Fruit fly (Drosophila melanogaster) whole organism, embryonic: ENCODE data around the gene CG13144.
A peak's percentile ranks its signal among the peaks of the same experiment; 100 is the strongest.

ENCODE experiments used
- Awh ChIP-seq: fragments of 200-800 bp; sonication (Bioruptor generic); IDR thresholded peaks from 2 replicates; pipeline ENCODE4, ENCODE4 v1.3.6; 2022; ENCODE audit warnings: missing biosample characterization, missing genetic modification characterization
- CG10366 ChIP-seq: fragments of 200-800 bp; sonication (Bioruptor generic); IDR thresholded peaks from 2 replicates; pipeline ENCODE4 v1.3.6; 2022; ENCODE audit warnings: missing biosample characterization, missing genetic modification characterization
- CG12071 ChIP-seq: fragments of 200-800 bp; sonication (Bioruptor generic); optimal IDR thresholded peaks from 3 replicates; lab custom pipeline; 2018; ENCODE audit warnings: missing biosample characterization, mild to moderate bottlenecking, missing genetic modification characterization
- CG12744 ChIP-seq: fragments of 200-800 bp; sonication (Bioruptor generic); optimal IDR thresholded peaks from 2 replicates; lab custom pipeline; 2016; ENCODE audit warnings: missing biosample characterization, missing genetic modification characterization
- CG12942 ChIP-seq: fragments of 200-800 bp; sonication (Bioruptor generic); optimal IDR thresholded peaks from 3 replicates; lab custom pipeline; 2016; ENCODE audit warnings: missing biosample characterization, missing genetic modification characterization
- CG14965 ChIP-seq: fragments of 200-800 bp; sonication (Bioruptor generic); optimal IDR thresholded peaks from 2 replicates; lab custom pipeline; 2016; ENCODE audit warnings: missing biosample characterization, missing genetic modification characterization, borderline replicate concordance
- CG15514 ChIP-seq: fragments of 200-800 bp; sonication (Bioruptor generic); optimal IDR thresholded peaks from 3 replicates; lab custom pipeline; 2017; ENCODE audit warnings: missing biosample characterization, missing genetic modification characterization, mild to moderate bottlenecking, moderate library complexity, missing genetic modification reagents
- CG18011 ChIP-seq: fragments of 200-800 bp; sonication (Bioruptor generic); optimal IDR thresholded peaks from 2 replicates; lab custom pipeline; 2017; ENCODE audit warnings: missing biosample characterization, missing genetic modification characterization, mild to moderate bottlenecking, moderate library complexity, missing genotype
- CG2712 ChIP-seq: fragments of 200-800 bp; optimal IDR thresholded peaks from 3 replicates; lab custom pipeline; 2019; ENCODE audit warnings: missing biosample characterization, mild to moderate bottlenecking, missing genetic modification characterization, moderate library complexity
- CG30020 ChIP-seq: fragments of 200-800 bp; optimal IDR thresholded peaks from 2 replicates; lab custom pipeline; 2019; ENCODE audit warnings: missing biosample characterization, mild to moderate bottlenecking, missing genetic modification characterization, moderate library complexity
- CG3065 ChIP-seq: fragments of 200-800 bp; sonication (Bioruptor generic); optimal IDR thresholded peaks from 2 replicates; lab custom pipeline; 2016; ENCODE audit warnings: missing biosample characterization, missing genetic modification characterization
- CG31441 ChIP-seq: fragments of 200-800 bp; sonication (Bioruptor generic); IDR thresholded peaks from 2 replicates; pipeline ENCODE4 v1.3.6; 2022; ENCODE audit warnings: missing biosample characterization, missing genetic modification characterization
- CG33557 ChIP-seq: fragments of 200-800 bp; sonication (Bioruptor generic); optimal IDR thresholded peaks from 2 replicates; lab custom pipeline; 2019; ENCODE audit warnings: missing biosample characterization, mild to moderate bottlenecking, missing genetic modification characterization, moderate library complexity
- CG3995 ChIP-seq: fragments of 200-800 bp; sonication (Bioruptor generic); optimal IDR thresholded peaks from 3 replicates; lab custom pipeline; 2016; ENCODE audit warnings: missing biosample characterization, missing genetic modification characterization
- CG42726 ChIP-seq: fragments of 200-800 bp; sonication (Bioruptor generic); IDR thresholded peaks from 2 replicates; pipeline ENCODE4 v1.3.6; 2022; ENCODE audit warnings: missing biosample characterization, missing genetic modification characterization; ENCODE audit not compliant: partially characterized antibody
- CG6654 ChIP-seq: fragments of 200-800 bp; sonication (Bioruptor generic); optimal IDR thresholded peaks from 2 replicates; lab custom pipeline; 2017; ENCODE audit warnings: missing biosample characterization, mild to moderate bottlenecking, missing genetic modification characterization
- CG7786 ChIP-seq: fragments of 200-800 bp; sonication (Bioruptor generic); optimal IDR thresholded peaks from 2 replicates; lab custom pipeline; 2016; ENCODE audit warnings: missing biosample characterization, missing genetic modification characterization
- CG8089 ChIP-seq: fragments of 200-800 bp; sonication (Bioruptor generic); optimal IDR thresholded peaks from 3 replicates; lab custom pipeline; 2016; ENCODE audit warnings: missing biosample characterization, missing genetic modification characterization
- D ChIP-seq, 2 experiments: fragments of 200-800 bp in 1 of 2; fragments of >200 bp in 1 of 2; sonication (Bioruptor generic) in 1 of 2; optimal IDR thresholded peaks; 2 replicates in 1 of 2; 3 replicates in 1 of 2; lab custom pipeline; 2017; ENCODE audit warnings: mild to moderate bottlenecking in 1 of 2, missing biosample characterization in 1 of 2, missing genetic modification characterization in 1 of 2, missing genetic modification reagents in 1 of 2
- Dad ChIP-seq: fragments of 200-800 bp; sonication (Bioruptor generic); optimal IDR thresholded peaks from 3 replicates; lab custom pipeline; 2016; ENCODE audit warnings: missing biosample characterization, missing genetic modification characterization
- Dip3 ChIP-seq: fragments of 200-800 bp; sonication (Bioruptor generic); optimal IDR thresholded peaks from 3 replicates; lab custom pipeline; 2016; ENCODE audit warnings: missing biosample characterization, missing genetic modification characterization
- Doc2 ChIP-seq: fragments of 200-800 bp; sonication (Bioruptor generic); IDR thresholded peaks from 2 replicates; pipeline ENCODE4 v1.3.6; 2022; ENCODE audit warnings: missing biosample characterization, missing genetic modification characterization
- Drgx ChIP-seq: fragments of 200-800 bp; sonication (Bioruptor generic); IDR thresholded peaks from 2 replicates; pipeline ENCODE4 v1.3.6; 2022; ENCODE audit warnings: missing biosample characterization, missing genetic modification characterization
- Elba2 ChIP-seq: fragments of 200-800 bp; sonication (Bioruptor generic); optimal IDR thresholded peaks from 3 replicates; lab custom pipeline; 2016; ENCODE audit warnings: missing biosample characterization, missing genetic modification characterization
- Ets65A ChIP-seq: fragments of 200-800 bp; sonication (Bioruptor generic); peaks from one replicate; lab custom pipeline; 2016; ENCODE audit warnings: missing biosample characterization, missing genetic modification characterization
- GATAe ChIP-seq: fragments of 200-800 bp; sonication (Bioruptor generic); conservative IDR thresholded peaks from 2 replicates; pipeline ENCODE4 v1.3.6; 2022; ENCODE audit warnings: missing biosample characterization, missing genetic modification characterization
- HHEX ChIP-seq: fragments of 200-800 bp; sonication (Bioruptor generic); optimal IDR thresholded peaks from 3 replicates; lab custom pipeline; 2017; ENCODE audit warnings: missing biosample characterization, mild to moderate bottlenecking, missing genetic modification characterization, missing genetic modification reagents
- HLH3B ChIP-seq: fragments of 200-800 bp; sonication (Bioruptor generic); IDR thresholded peaks from 2 replicates; pipeline ENCODE4 v1.3.6; 2022; ENCODE audit warnings: missing biosample characterization, missing genetic modification characterization
- Hr3 ChIP-seq: fragments of 200-800 bp; sonication (Bioruptor generic); optimal IDR thresholded peaks from 3 replicates; lab custom pipeline; 2016; ENCODE audit warnings: missing biosample characterization, missing genetic modification characterization
- MBD-R2 ChIP-seq: fragments of 200-800 bp; sonication (Bioruptor generic); IDR thresholded peaks from 2 replicates; pipeline ENCODE4 v1.3.6; 2022; ENCODE audit warnings: missing biosample characterization, missing genetic modification characterization
- Myb ChIP-seq: fragments of 200-800 bp; sonication (Bioruptor generic); optimal IDR thresholded peaks from 2 replicates; lab custom pipeline; 2016; ENCODE audit warnings: missing biosample characterization, missing genetic modification characterization
- NfI ChIP-seq: fragments of 200-800 bp; sonication (Bioruptor generic); optimal IDR thresholded peaks from 3 replicates; lab custom pipeline; 2018; ENCODE audit warnings: missing biosample characterization, mild to moderate bottlenecking, missing genetic modification characterization, moderate library complexity
- TFAM ChIP-seq: fragments of 200-800 bp; sonication (Bioruptor generic); optimal IDR thresholded peaks from 2 replicates; lab custom pipeline; 2017; ENCODE audit warnings: missing biosample characterization, missing genetic modification characterization, inconsistent platforms
- abd-A ChIP-seq: fragments of 200-800 bp; sonication (Bioruptor generic); optimal IDR thresholded peaks from 3 replicates; lab custom pipeline; 2019; ENCODE audit warnings: missing biosample characterization, mild to moderate bottlenecking, missing genetic modification characterization, moderate library complexity
- aop ChIP-seq: fragments of 200-800 bp; sonication (Bioruptor generic); IDR thresholded peaks from 2 replicates; pipeline ENCODE4 v1.3.6; 2022; ENCODE audit warnings: missing biosample characterization, missing genetic modification characterization
- btn ChIP-seq: fragments of 200-800 bp; sonication (Bioruptor generic); optimal IDR thresholded peaks from 2 replicates; lab custom pipeline; 2016; ENCODE audit warnings: missing biosample characterization, missing genetic modification characterization
- chif ChIP-seq, 2 experiments: fragments of 200-800 bp; sonication (Bioruptor generic); optimal IDR thresholded peaks; 3 replicates each; lab custom pipeline; 2016; ENCODE audit warnings: missing biosample characterization in 2 of 2, missing genetic modification characterization in 2 of 2
- crc ChIP-seq: fragments of 200-800 bp; sonication (Bioruptor generic); optimal IDR thresholded peaks from 2 replicates; lab custom pipeline; 2016; ENCODE audit warnings: missing biosample characterization, missing genetic modification characterization
- crol ChIP-seq: fragments of 200-800 bp; sonication (Bioruptor generic); IDR thresholded peaks from 2 replicates; pipeline ENCODE4 v1.3.6; 2022; ENCODE audit warnings: missing biosample characterization, missing genetic modification characterization
- disco-r ChIP-seq: fragments of 200-800 bp; sonication (Bioruptor generic); optimal IDR thresholded peaks from 2 replicates; lab custom pipeline; 2016; ENCODE audit warnings: missing biosample characterization, missing genetic modification characterization
- fd96Cb ChIP-seq: fragments of 200-800 bp; sonication (Bioruptor generic); optimal IDR thresholded peaks from 2 replicates; lab custom pipeline; 2018; ENCODE audit warnings: missing biosample characterization, mild to moderate bottlenecking, missing genetic modification characterization, moderate library complexity
- gsb-n ChIP-seq: fragments of 200-800 bp; sonication (Bioruptor generic); optimal IDR thresholded peaks from 3 replicates; lab custom pipeline; 2018; ENCODE audit warnings: missing biosample characterization, mild to moderate bottlenecking, missing genetic modification characterization
- lab ChIP-seq: fragments of 200-800 bp; sonication (Bioruptor generic); optimal IDR thresholded peaks from 3 replicates; lab custom pipeline; 2017; ENCODE audit warnings: missing biosample characterization, missing genetic modification characterization, mild to moderate bottlenecking, moderate library complexity, missing genetic modification reagents
- otp ChIP-seq: fragments of 200-800 bp; sonication (Bioruptor generic); IDR thresholded peaks from 3 replicates; pipeline ENCODE4, ENCODE4 v1.3.6; 2022; ENCODE audit warnings: missing biosample characterization, missing genetic modification characterization
- pho ChIP-seq: fragments of 200-800 bp; sonication (Bioruptor generic); optimal IDR thresholded peaks from 2 replicates; lab custom pipeline; 2016; ENCODE audit warnings: missing biosample characterization, missing genetic modification characterization
- run ChIP-seq: fragments of 200-800 bp; sonication (Bioruptor generic); optimal IDR thresholded peaks from 3 replicates; lab custom pipeline; 2018; ENCODE audit warnings: missing biosample characterization, mild to moderate bottlenecking, missing genetic modification characterization
- sisA ChIP-seq: fragments of 200-800 bp; sonication (Bioruptor generic); IDR thresholded peaks from 2 replicates; pipeline ENCODE4 v1.3.6; 2022; ENCODE audit warnings: missing biosample characterization, missing genetic modification characterization
- sob ChIP-seq: fragments of 200-800 bp; sonication (Bioruptor generic); IDR thresholded peaks from 2 replicates; pipeline ENCODE4 v1.3.6; 2022; ENCODE audit warnings: missing biosample characterization, missing genetic modification characterization
- sqz ChIP-seq: fragments of 200-800 bp; sonication (Bioruptor generic); optimal IDR thresholded peaks from 3 replicates; lab custom pipeline; 2018; ENCODE audit warnings: missing biosample characterization, mild to moderate bottlenecking, missing genetic modification characterization
- zen2 ChIP-seq: fragments of 200-800 bp; sonication (Bioruptor generic); IDR thresholded peaks from 3 replicates; pipeline ENCODE4 v1.3.6; 2022; ENCODE audit warnings: missing biosample characterization, missing genetic modification characterization; ENCODE audit not compliant: partially characterized antibody
- zfh2 ChIP-seq: fragments of 200-800 bp; sonication (Bioruptor generic); optimal IDR thresholded peaks from 2 replicates; lab custom pipeline; 2016; ENCODE audit warnings: missing biosample characterization, missing genetic modification characterization

Gene CG13144

dm6 chr2L:10468388-10468787 lies 22.9 kb downstream of the CG13144 start (continued):
- TF ChIP-seq HHEX (GFP tag; lab: Kevin White, UChicago): peak; percentile 61
- TF ChIP-seq aop (GFP tag; lab: Robert Waterston, UW): 0 out of 2 replicates have a peak, but pooled peaks have one; percentile 43
- TF ChIP-seq Doc2 (GFP tag; lab: Robert Waterston, UW): no peak
- no peak for TF ChIP-seq CG3995
- no peak for TF ChIP-seq CG42726
- TF ChIP-seq CG15514 (GFP tag; lab: Kevin White, UChicago): peak; percentile 60
- TF ChIP-seq CG12071: peak; percentile 50
- no peak for TF ChIP-seq run (tag; lab: Kevin White, UChicago)
- TF ChIP-seq CG14965 (GFP tag; lab: Kevin White, UChicago): no peak
- TF ChIP-seq sob (GFP tag; lab: Robert Waterston, UW): peak; percentile 57; the same call in 1 of the 2 replicates
- peak; percentile 1 for TF ChIP-seq sqz (GFP tag; lab: Kevin White, UChicago)
- peak; percentile 15 for TF ChIP-seq CG6654 (GFP tag; lab: Kevin White, UChicago)
- TF ChIP-seq HLH3B: peak; percentile 75
- no peak for TF ChIP-seq abd-A (tag; lab: Kevin White, UChicago)
- TF ChIP-seq CG10366 (GFP tag; lab: Robert Waterston, UW): peak; percentile 40
- TF ChIP-seq CG2712 (tag; lab: Kevin White, UChicago): peak; percentile 70
- no peak for TF ChIP-seq btn
- peak; percentile 12 for TF ChIP-seq CG12942
- no peak for TF ChIP-seq CG3065 (GFP tag; lab: Kevin White, UChicago)
- TF ChIP-seq otp (GFP tag; lab: Robert Waterston, UW): peak; percentile 26; the same call in 1 of the 3 replicates
- TF ChIP-seq MBD-R2 (GFP tag; lab: Robert Waterston, UW): no peak
- peak; percentile 37 for TF ChIP-seq Dad (GFP tag; lab: Kevin White, UChicago)
- peak; percentile 5 for TF ChIP-seq zfh2 (GFP tag; lab: Kevin White, UChicago)
- no peak for TF ChIP-seq CG30020 (tag; lab: Kevin White, UChicago)
- no peak for TF ChIP-seq D (optimal IDR thresholded peaks at IDR 0.05; lab: Kevin White, UChicago)
- TF ChIP-seq D (GFP tag; optimal IDR thresholded peaks at IDR 0.05; lab: Kevin White, UChicago): peak; percentile 26
- peak; percentile 64 for TF ChIP-seq CG31441 (GFP tag; lab: Robert Waterston, UW)
- no peak for TF ChIP-seq CG12744 (GFP tag; lab: Kevin White, UChicago)
- no peak for TF ChIP-seq CG33557
- peak; percentile 42 for TF ChIP-seq CG7786 (GFP tag; lab: Kevin White, UChicago)
- peak; percentile 80 for TF ChIP-seq Drgx (GFP tag; lab: Robert Waterston, UW)
- peak; percentile 63 for TF ChIP-seq NfI (GFP tag; lab: Kevin White, UChicago)
- TF ChIP-seq crol (GFP tag; lab: Robert Waterston, UW): no peak
- TF ChIP-seq fd96Cb (tag; lab: Kevin White, UChicago): peak; percentile 48
- TF ChIP-seq lab (GFP tag; lab: Kevin White, UChicago): peak; percentile 79
- no peak for TF ChIP-seq zen2 (GFP tag; lab: Robert Waterston, UW)
- TF ChIP-seq GATAe (GFP tag; lab: Robert Waterston, UW): no peak
- TF ChIP-seq Awh (GFP tag; lab: Robert Waterston, UW): peak; percentile 58
- peak; percentile 93 for TF ChIP-seq Ets65A (GFP tag; lab: Kevin White, UChicago)
- TF ChIP-seq Hr3 (GFP tag; lab: Kevin White, UChicago): peak; percentile 9
- TF ChIP-seq chif (GFP tag; optimal IDR thresholded peaks at IDR 0.05; lab: Kevin White, UChicago): peak; percentile 6 to 8
- TF ChIP-seq Dip3 (GFP tag; lab: Kevin White, UChicago): no peak
- TF ChIP-seq TFAM: no peak
- TF ChIP-seq Elba2 (GFP tag; lab: Kevin White, UChicago): no peak
- peak; percentile 23 for TF ChIP-seq gsb-n (tag; lab: Kevin White, UChicago)
- TF ChIP-seq CG8089 (GFP tag; lab: Kevin White, UChicago): no peak
- peak; percentile 8 for TF ChIP-seq Myb (GFP tag; lab: Kevin White, UChicago)
- TF ChIP-seq CG18011 (GFP tag; lab: Kevin White, UChicago): no peak
- TF ChIP-seq disco-r: no peak
- no peak for TF ChIP-seq crc (GFP tag; lab: Kevin White, UChicago)
- TF ChIP-seq pho (GFP tag; lab: Kevin White, UChicago): peak; percentile 6
- TF ChIP-seq sisA (GFP tag; lab: Robert Waterston, UW): peak; percentile 56
